Fruit fly (Drosophila melanogaster) whole organism, embryonic: ENCODE results near the gene Tyler.

Experiments
- Abd-B ChIP-seq: fragments of 200-800 bp; sonication (Bioruptor generic); optimal IDR thresholded peaks from 2 replicates; lab custom pipeline; 2018; ENCODE audit warnings: missing biosample characterization, mild to moderate bottlenecking, missing genetic modification characterization, moderate library complexity
- CG10321 ChIP-seq: fragments of 200-800 bp; sonication (Bioruptor generic); IDR thresholded peaks from 2 replicates; pipeline ENCODE4 v1.3.6; 2022; ENCODE audit warnings: missing biosample characterization, missing genetic modification characterization
- CG10431 ChIP-seq: fragments of 200-800 bp; sonication (Bioruptor generic); optimal IDR thresholded peaks from 3 replicates; lab custom pipeline; 2018; ENCODE audit warnings: missing biosample characterization, mild to moderate bottlenecking, missing genetic modification characterization
- CG10462 ChIP-seq: fragments of 200-800 bp; sonication (Bioruptor generic); optimal IDR thresholded peaks from 2 replicates; lab custom pipeline; 2016; ENCODE audit warnings: missing biosample characterization, missing genetic modification characterization
- CG11085 ChIP-seq: fragments of 200-800 bp; sonication (Bioruptor generic); IDR thresholded peaks from 2 replicates; pipeline ENCODE4 v1.3.6; 2022; ENCODE audit warnings: missing biosample characterization, missing genetic modification characterization
- CG13287 ChIP-seq: fragments of 200-800 bp; sonication (Bioruptor generic); IDR thresholded peaks from 2 replicates; pipeline ENCODE4 v1.3.6; 2022; ENCODE audit warnings: missing biosample characterization, missing genetic modification characterization; ENCODE audit not compliant: partially characterized antibody
- CG14860 ChIP-seq: fragments of 200-800 bp; sonication (Bioruptor generic); IDR thresholded peaks from 3 replicates; pipeline ENCODE4 v1.3.6; 2022; ENCODE audit warnings: missing biosample characterization, missing genetic modification characterization; ENCODE audit not compliant: partially characterized antibody
- CG17359 ChIP-seq: fragments of 200-800 bp; sonication (Bioruptor generic); optimal IDR thresholded peaks from 3 replicates; lab custom pipeline; 2018; ENCODE audit warnings: missing biosample characterization, mild to moderate bottlenecking, missing genetic modification characterization, moderate library complexity
- CG2678 ChIP-seq: fragments of 200-800 bp; sonication (Bioruptor generic); optimal IDR thresholded peaks from 3 replicates; lab custom pipeline; 2019; ENCODE audit warnings: missing biosample characterization, mild to moderate bottlenecking, missing genetic modification characterization, moderate library complexity
- CG2889 ChIP-seq: fragments of 200-800 bp; sonication (Bioruptor generic); IDR thresholded peaks from 3 replicates; pipeline ENCODE4 v1.3.6; 2022; ENCODE audit warnings: missing biosample characterization, missing genetic modification characterization
- CG31388 ChIP-seq: fragments of 200-800 bp; sonication (Bioruptor generic); optimal IDR thresholded peaks from 2 replicates; lab custom pipeline; 2016; ENCODE audit warnings: missing biosample characterization, missing genetic modification characterization
- CG33213 ChIP-seq: fragments of 200-800 bp; sonication (Bioruptor generic); optimal IDR thresholded peaks from 3 replicates; lab custom pipeline; 2016; ENCODE audit warnings: missing biosample characterization, missing genetic modification characterization
- CG4820 ChIP-seq: fragments of 200-800 bp; sonication (Bioruptor generic); optimal IDR thresholded peaks from 3 replicates; lab custom pipeline; 2016; ENCODE audit warnings: missing biosample characterization, missing genetic modification characterization
- CG7271 ChIP-seq: fragments of 200-800 bp; sonication (Bioruptor generic); optimal IDR thresholded peaks from 2 replicates; lab custom pipeline; 2018; ENCODE audit warnings: missing biosample characterization, mild to moderate bottlenecking, missing genetic modification characterization, moderate library complexity
- CG7928 ChIP-seq: fragments of 200-800 bp; sonication (Bioruptor generic); optimal IDR thresholded peaks from 2 replicates; lab custom pipeline; 2017; ENCODE audit warnings: missing biosample characterization, mild to moderate bottlenecking, missing genetic modification characterization
- CG8089 ChIP-seq: fragments of 200-800 bp; sonication (Bioruptor generic); optimal IDR thresholded peaks from 3 replicates; lab custom pipeline; 2016; ENCODE audit warnings: missing biosample characterization, missing genetic modification characterization
- CG9437 ChIP-seq: fragments of 200-800 bp; sonication (Bioruptor generic); optimal IDR thresholded peaks from 2 replicates; lab custom pipeline; 2018; ENCODE audit warnings: missing biosample characterization, mild to moderate bottlenecking, missing genetic modification characterization
- CG9817 ChIP-seq: fragments of 200-800 bp; sonication (Bioruptor generic); optimal IDR thresholded peaks from 2 replicates; lab custom pipeline; 2018; ENCODE audit warnings: missing biosample characterization, mild to moderate bottlenecking, missing genetic modification characterization, moderate library complexity
- CoRest ChIP-seq: fragments of 200-800 bp; sonication (Bioruptor generic); optimal IDR thresholded peaks from 3 replicates; lab custom pipeline; 2018; ENCODE audit warnings: missing biosample characterization, mild to moderate bottlenecking, missing genetic modification characterization, moderate library complexity
- D ChIP-seq, 2 experiments: fragments of 200-800 bp in 1 of 2; fragments of >200 bp in 1 of 2; sonication (Bioruptor generic) in 1 of 2; optimal IDR thresholded peaks; 2 replicates in 1 of 2; 3 replicates in 1 of 2; lab custom pipeline; 2017; ENCODE audit warnings: mild to moderate bottlenecking in 1 of 2, missing biosample characterization in 1 of 2, missing genetic modification characterization in 1 of 2, missing genetic modification reagents in 1 of 2
- E2f2 ChIP-seq: fragments of 200-800 bp; sonication (Bioruptor generic); IDR thresholded peaks from 2 replicates; pipeline ENCODE4 v1.3.6; 2022; ENCODE audit warnings: missing biosample characterization, missing genetic modification characterization
- HHEX ChIP-seq: fragments of 200-800 bp; sonication (Bioruptor generic); optimal IDR thresholded peaks from 3 replicates; lab custom pipeline; 2017; ENCODE audit warnings: missing biosample characterization, mild to moderate bottlenecking, missing genetic modification characterization, missing genetic modification reagents
- HLH4C ChIP-seq: fragments of 200-800 bp; sonication (Bioruptor generic); IDR thresholded peaks from 3 replicates; pipeline ENCODE4 v1.3.6; 2022; ENCODE audit warnings: missing biosample characterization, missing genetic modification characterization; ENCODE audit not compliant: partially characterized antibody
- Nf-YA ChIP-seq: fragments of 200-800 bp; sonication (Bioruptor generic); IDR thresholded peaks from 2 replicates; pipeline ENCODE4 v1.3.6; 2022; ENCODE audit warnings: missing biosample characterization, missing genetic modification characterization
- NfI ChIP-seq: fragments of 200-800 bp; sonication (Bioruptor generic); optimal IDR thresholded peaks from 3 replicates; lab custom pipeline; 2018; ENCODE audit warnings: missing biosample characterization, mild to moderate bottlenecking, missing genetic modification characterization, moderate library complexity
- Optix ChIP-seq: fragments of 200-800 bp; sonication (Bioruptor generic); IDR thresholded peaks from 3 replicates; pipeline ENCODE4 v1.3.6; 2022; ENCODE audit warnings: missing biosample characterization, missing genetic modification characterization
- Rfx ChIP-seq: fragments of 200-800 bp; sonication (Bioruptor generic); IDR thresholded peaks from 2 replicates; pipeline ENCODE4 v1.3.6; 2022; ENCODE audit warnings: missing biosample characterization, missing genetic modification characterization
- Six4 ChIP-seq: fragments of 200-800 bp; sonication (Bioruptor generic); optimal IDR thresholded peaks from 2 replicates; lab custom pipeline; 2016; ENCODE audit warnings: missing biosample characterization, missing genetic modification characterization
- Sox102F ChIP-seq: fragments of 200-800 bp; sonication (Bioruptor generic); optimal IDR thresholded peaks from 2 replicates; lab custom pipeline; 2018; ENCODE audit warnings: missing biosample characterization, mild to moderate bottlenecking, missing genetic modification characterization, moderate library complexity
- Ssrp ChIP-seq: fragments of 200-800 bp; sonication (Bioruptor generic); optimal IDR thresholded peaks from 2 replicates; lab custom pipeline; 2018; ENCODE audit warnings: missing biosample characterization, mild to moderate bottlenecking, missing genetic modification characterization, moderate library complexity
- ase ChIP-seq: fragments of 200-800 bp; sonication (Bioruptor generic); IDR thresholded peaks from 3 replicates; pipeline ENCODE4 v1.3.6; 2022; ENCODE audit warnings: missing biosample characterization, missing genetic modification characterization
- chn ChIP-seq: fragments of 200-800 bp; sonication (Bioruptor generic); optimal IDR thresholded peaks from 2 replicates; lab custom pipeline; 2016; ENCODE audit warnings: missing biosample characterization, missing genetic modification characterization
- crol ChIP-seq: fragments of 200-800 bp; sonication (Bioruptor generic); IDR thresholded peaks from 2 replicates; pipeline ENCODE4 v1.3.6; 2022; ENCODE audit warnings: missing biosample characterization, missing genetic modification characterization
- ewg ChIP-seq: fragments of 200-800 bp; sonication (Bioruptor generic); optimal IDR thresholded peaks from 3 replicates; lab custom pipeline; 2017; ENCODE audit warnings: mild to moderate bottlenecking, missing biosample characterization, missing genetic modification reagents, missing genetic modification characterization
- gsb-n ChIP-seq: fragments of 200-800 bp; sonication (Bioruptor generic); optimal IDR thresholded peaks from 3 replicates; lab custom pipeline; 2018; ENCODE audit warnings: missing biosample characterization, mild to moderate bottlenecking, missing genetic modification characterization
- hth ChIP-seq: fragments of >200 bp; optimal IDR thresholded peaks from 2 replicates; lab custom pipeline; 2017; ENCODE audit warnings: inconsistent platforms
- jigr1 ChIP-seq: fragments of 200-800 bp; sonication (Bioruptor generic); IDR thresholded peaks from 3 replicates; pipeline ENCODE4 v1.3.6; 2022; ENCODE audit warnings: missing biosample characterization, missing genetic modification characterization
- lbe ChIP-seq: fragments of 200-800 bp; sonication (Bioruptor generic); optimal IDR thresholded peaks from 2 replicates; lab custom pipeline; 2016; ENCODE audit warnings: missing biosample characterization, mild to moderate bottlenecking, missing genetic modification characterization
- lilli ChIP-seq: fragments of 200-800 bp; sonication (Bioruptor generic); optimal IDR thresholded peaks from 3 replicates; lab custom pipeline; 2016; ENCODE audit warnings: missing biosample characterization, missing genetic modification characterization
- lmd ChIP-seq: fragments of 200-800 bp; sonication (Bioruptor generic); IDR thresholded peaks from 2 replicates; pipeline ENCODE4 v1.3.6; 2022; ENCODE audit warnings: missing biosample characterization, missing genetic modification characterization
- lov ChIP-seq, 2 experiments: fragments of 200-800 bp in 1 of 2; fragments of >200 bp in 1 of 2; sonication (Bioruptor generic) in 1 of 2; IDR thresholded peaks in 1 of 2; optimal IDR thresholded peaks in 1 of 2; 2 replicates in 1 of 2; 3 replicates in 1 of 2; pipeline versions ENCODE4 v1.3.6 to Lab custom; 2017 to 2022; ENCODE audit warnings: missing biosample characterization in 1 of 2, missing genetic modification characterization in 1 of 2
- nom ChIP-seq: fragments of 200-800 bp; sonication (Bioruptor generic); optimal IDR thresholded peaks from 2 replicates; lab custom pipeline; 2017; ENCODE audit warnings: missing biosample characterization, missing genetic modification characterization, mild to moderate bottlenecking, moderate library complexity, missing genetic modification reagents
- onecut ChIP-seq: fragments of 200-800 bp; sonication (Bioruptor generic); IDR thresholded peaks from 2 replicates; pipeline ENCODE4 v1.3.6; 2022; ENCODE audit warnings: missing biosample characterization, missing genetic modification characterization
- pb ChIP-seq: fragments of 200-800 bp; sonication (Bioruptor generic); optimal IDR thresholded peaks from 3 replicates; lab custom pipeline; 2016; ENCODE audit warnings: missing biosample characterization, missing genetic modification characterization
- repo ChIP-seq: fragments of 200-800 bp; sonication (Bioruptor generic); optimal IDR thresholded peaks from 2 replicates; lab custom pipeline; 2016; ENCODE audit warnings: missing biosample characterization, missing genetic modification characterization
- seq ChIP-seq: fragments of 200-800 bp; sonication (Bioruptor generic); IDR thresholded peaks from 2 replicates; pipeline ENCODE4 v1.3.6; 2022; ENCODE audit warnings: missing biosample characterization, missing genetic modification characterization
- shn ChIP-seq: fragments of 200-800 bp; sonication (Bioruptor generic); optimal IDR thresholded peaks from 3 replicates; lab custom pipeline; 2016; ENCODE audit warnings: missing biosample characterization, missing genetic modification characterization
- so ChIP-seq: fragments of 200-800 bp; sonication (Bioruptor generic); IDR thresholded peaks from 3 replicates; pipeline ENCODE4 v1.3.6; 2022; ENCODE audit warnings: missing biosample characterization, missing genetic modification characterization
- vnd ChIP-seq: fragments of 200-800 bp; sonication (Bioruptor generic); IDR thresholded peaks from 3 replicates; pipeline ENCODE4 v1.3.6; 2022; ENCODE audit warnings: missing biosample characterization, missing genetic modification characterization; ENCODE audit not compliant: partially characterized antibody
- wdn ChIP-seq: fragments of 200-800 bp; sonication (Bioruptor generic); IDR thresholded peaks from 2 replicates; pipeline ENCODE4 v1.3.6; 2022; ENCODE audit warnings: missing biosample characterization, missing genetic modification characterization
- wek ChIP-seq: fragments of 200-800 bp; sonication (Bioruptor generic); optimal IDR thresholded peaks from 3 replicates; lab custom pipeline; 2018; ENCODE audit warnings: missing biosample characterization, mild to moderate bottlenecking, missing genetic modification characterization, moderate library complexity

Gene Tyler

DNA sequence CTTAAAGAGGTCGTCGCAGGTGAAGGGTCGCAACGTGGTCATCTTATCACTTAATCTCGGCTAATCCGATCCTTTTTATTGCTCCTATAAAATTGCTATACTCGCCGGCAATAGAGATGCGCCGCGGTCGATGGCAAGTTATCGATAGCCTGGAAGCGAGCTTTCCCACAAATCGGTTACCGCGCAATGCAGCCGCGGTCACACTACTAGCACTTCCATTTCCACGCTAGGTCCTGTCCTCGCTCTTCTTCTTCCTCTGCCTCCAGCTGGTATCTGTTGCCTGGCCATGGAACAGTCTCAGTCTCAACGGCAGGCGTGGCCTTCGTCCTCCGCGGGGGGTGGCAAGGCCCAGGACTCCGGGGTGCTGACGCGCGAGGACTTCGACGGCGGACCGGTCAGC is 11.6 kb downstream of the Tyler start, which contains the start of the genes Naa20A and MKP-4 (continued):
- TF ChIP-seq CG13287 (GFP tag; lab: Robert Waterston, UW) (peak; percentile 82), lov (optimal IDR thresholded peaks at IDR 0.05; lab: Kevin White, UChicago) (no peak), lov (GFP tag; IDR thresholded peaks at IDR 0.05; lab: Robert Waterston, UW) (no peak), Six4 (GFP tag; lab: Kevin White, UChicago) (no peak), CG33213 (GFP tag; lab: Kevin White, UChicago) (no peak), jigr1 (GFP tag; lab: Robert Waterston, UW) (no peak), CG9817 (tag; lab: Kevin White, UChicago) (no peak), seq (no peak), CG9437 (GFP tag; lab: Kevin White, UChicago) (no peak), CG7271 (no peak), CG2889 (GFP tag; lab: Robert Waterston, UW) (no peak), HLH4C (GFP tag; lab: Robert Waterston, UW) (peak; percentile 73), lbe (GFP tag; lab: Kevin White, UChicago) (no peak), D (optimal IDR thresholded peaks at IDR 0.05; lab: Kevin White, UChicago) (no peak), D (GFP tag; optimal IDR thresholded peaks at IDR 0.05; lab: Kevin White, UChicago) (no peak), lilli (GFP tag; lab: Kevin White, UChicago) (no peak), nom (GFP tag; lab: Kevin White, UChicago) (no peak), Rfx (GFP tag; lab: Robert Waterston, UW) (no peak), CG2678 (no peak), repo (GFP tag; lab: Kevin White, UChicago) (no peak), Optix (GFP tag; lab: Robert Waterston, UW) (no peak), ewg (GFP tag; lab: Kevin White, UChicago) (peak; percentile 7), Nf-YA (no peak), NfI (no peak), lmd (GFP tag; lab: Robert Waterston, UW) (no peak), HHEX (no peak), CG7928 (GFP tag; lab: Kevin White, UChicago) (no peak), shn (GFP tag; lab: Kevin White, UChicago) (no peak), pb (GFP tag; lab: Kevin White, UChicago) (no peak), so (no peak), Ssrp (tag; lab: Kevin White, UChicago) (no peak), onecut (GFP tag; lab: Robert Waterston, UW) (no peak), CoRest (tag; lab: Kevin White, UChicago) (no peak), Abd-B (GFP tag; lab: Kevin White, UChicago) (no peak), gsb-n (tag; lab: Kevin White, UChicago) (no peak), vnd (GFP tag; lab: Robert Waterston, UW) (peak; percentile 56), chn (GFP tag; lab: Kevin White, UChicago) (no peak), E2f2 (GFP tag; lab: Robert Waterston, UW) (peak; percentile 61; the same call in 1 of the 2 replicates), CG14860 (GFP tag; lab: Robert Waterston, UW) (peak; percentile 59; the same call in 2 of the 3 replicates), ase (GFP tag; lab: Robert Waterston, UW) (no peak), wdn (GFP tag; lab: Robert Waterston, UW) (no peak), CG8089 (no peak), CG17359 (no peak), CG10321 (GFP tag; lab: Robert Waterston, UW) (no peak), CG11085 (GFP tag; lab: Robert Waterston, UW) (no peak), hth (no peak), CG31388 (no peak), Sox102F (no peak), crol (no peak), CG10462 (GFP tag; lab: Kevin White, UChicago) (no peak), CG10431 (GFP tag; lab: Kevin White, UChicago) (no peak), wek (GFP tag; lab: Kevin White, UChicago) (no peak), CG4820 (GFP tag; lab: Kevin White, UChicago) (no peak)
